Worm (Caenorhabditis elegans): ENCODE data around the gene elks-1.
"Not testable (repeated sequence)": the region's sequence is repeated elsewhere in the genome, so short reads cannot be mapped to it uniquely, and the experiment has no call there.

The elks-1 gene

DNA sequence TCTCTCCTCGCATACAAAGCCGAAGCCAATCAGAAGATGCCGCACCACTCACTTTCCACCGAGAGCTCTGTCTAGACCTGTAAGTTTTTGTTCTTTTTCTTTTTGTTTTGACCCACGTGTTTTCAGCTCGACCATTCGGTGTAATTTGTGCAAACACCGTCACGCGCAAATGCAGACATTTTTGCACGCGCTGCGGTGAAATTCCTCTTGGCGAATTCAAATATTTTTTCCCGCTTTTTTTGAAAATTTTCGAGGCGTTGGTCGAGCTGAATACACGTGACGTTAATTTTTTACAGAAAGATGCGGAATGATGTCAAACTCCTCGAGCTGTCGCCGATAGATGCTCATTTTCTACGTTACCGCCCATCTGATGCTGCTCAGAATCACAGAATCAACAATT, 44.2 kb upstream of the elks-1 start, which contains the start of gene C04C3.4:
Gene C04C3.4 (plus strand): TSS at position 301 of the 400 bp plus-strand sequence.
- TF ChIP-seq pha-4 (GFP tag; IDR thresholded peaks at IDR 0.05); pha-4 (tag; optimal IDR thresholded peaks at IDR 0.05); ceh-32 (tag; optimal IDR thresholded peaks at IDR 0.05; ENCODE audit: poor library complexity); daf-8 (GFP tag; IDR thresholded peaks at IDR 0.05): not testable (repeated sequence)

DNA sequence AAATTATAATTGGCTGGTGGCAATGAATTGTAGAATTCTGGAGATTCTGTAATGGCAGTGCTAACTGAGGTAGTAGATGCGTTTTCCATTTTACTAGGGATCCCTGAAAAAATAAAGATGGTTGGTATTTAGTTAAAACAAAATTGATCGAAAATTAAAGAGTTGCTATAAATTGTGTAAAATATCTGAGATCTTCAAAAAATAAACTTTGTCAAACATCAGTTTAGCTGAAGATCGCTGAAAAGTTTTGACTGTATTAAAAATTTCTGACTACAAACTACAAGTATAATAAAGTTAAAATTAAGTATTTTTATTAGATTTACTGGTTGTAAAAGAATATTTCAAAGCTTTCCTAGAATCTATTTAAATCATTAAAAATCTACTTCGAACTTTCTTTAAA, 40.2 kb upstream of the elks-1 start, which contains the start of gene B0546.5:
Gene B0546.5 (minus strand): TSS at position 101 of the 400 bp plus-strand sequence.
- TF ChIP-seq zfp-2 (tag; optimal IDR thresholded peaks at IDR 0.05); ctbp-1 (GFP tag; IDR thresholded peaks at IDR 0.05); php-3 (GFP tag; IDR thresholded peaks at IDR 0.05): not testable (repeated sequence)

DNA sequence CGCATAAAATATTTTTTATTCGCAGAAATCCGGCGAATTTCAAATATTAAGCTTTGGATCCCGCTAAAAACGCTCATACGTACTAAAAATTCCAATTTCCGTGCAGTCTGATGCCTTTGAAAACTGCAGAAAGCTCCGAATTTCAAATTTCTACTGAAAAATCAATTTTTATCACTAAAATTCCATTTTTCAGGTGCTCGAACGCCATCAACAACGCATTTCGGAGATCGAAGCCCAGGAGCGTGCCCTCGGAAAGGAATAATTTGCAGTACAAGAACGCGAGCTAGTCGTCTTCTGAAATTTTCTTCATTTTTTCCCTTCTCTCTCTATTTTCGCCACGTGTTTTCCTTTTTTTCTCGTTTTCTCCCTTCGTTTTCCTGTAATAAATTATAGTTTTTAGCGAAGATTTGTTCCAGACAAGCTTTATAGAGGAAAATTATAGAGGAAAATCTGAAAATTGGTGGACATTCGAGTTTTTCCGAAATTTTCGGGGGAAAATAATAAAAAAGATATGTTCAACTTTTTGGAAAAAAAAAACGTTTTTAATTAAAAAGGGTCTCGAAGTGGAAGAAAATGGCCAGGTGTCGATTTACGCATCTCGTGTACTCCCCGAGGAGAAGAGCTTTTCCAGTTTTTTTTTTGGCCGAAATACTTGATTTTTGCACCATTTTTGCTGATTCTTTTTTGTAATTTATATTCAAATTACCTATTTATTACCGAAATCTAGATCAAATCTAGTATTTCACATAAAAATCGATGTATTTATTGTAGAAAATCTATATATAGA, 36.9 kb upstream of the elks-1 start:
- TF ChIP-seq lin-38 (GFP tag; IDR thresholded peaks at IDR 0.05), result peak; percentile 32; the same call in 1 of the 2 replicates
- TF ChIP-seq nhr-237 (tag; optimal IDR thresholded peaks at IDR 0.05), result no peak
- TF ChIP-seq R02D3.7 (tag; optimal IDR thresholded peaks at IDR 0.05), result peak; percentile 22
- no peak for TF ChIP-seq daf-16 (GFP tag; optimal IDR thresholded peaks at IDR 0.05)
- peak; percentile 26 for TF ChIP-seq daf-16 (tag; optimal IDR thresholded peaks at IDR 0.05)
- peak; percentile 93 for TF ChIP-seq aha-1 (tag)
- TF ChIP-seq zip-11 (GFP tag; IDR thresholded peaks at IDR 0.05), result no peak
- TF ChIP-seq zfp-3 (GFP tag; conservative IDR thresholded peaks at IDR 0.05), result 0 out of 2 replicates have a peak, but pooled peaks have one; percentile 50
- TF ChIP-seq ceh-20 (GFP tag; IDR thresholded peaks at IDR 0.05), result no peak
- no peak for TF ChIP-seq aly-2 (tag; optimal IDR thresholded peaks at IDR 0.05)
- TF ChIP-seq set-16 (GFP tag; IDR thresholded peaks at IDR 0.05), result no peak
- peak in 1 of 2 experiments; percentile 92 for TF ChIP-seq unc-62 (GFP tag; optimal IDR thresholded peaks at IDR 0.05 in 1 of 2)
- no peak for TF ChIP-seq unc-62 (tag; optimal IDR thresholded peaks at IDR 0.05)

DNA sequence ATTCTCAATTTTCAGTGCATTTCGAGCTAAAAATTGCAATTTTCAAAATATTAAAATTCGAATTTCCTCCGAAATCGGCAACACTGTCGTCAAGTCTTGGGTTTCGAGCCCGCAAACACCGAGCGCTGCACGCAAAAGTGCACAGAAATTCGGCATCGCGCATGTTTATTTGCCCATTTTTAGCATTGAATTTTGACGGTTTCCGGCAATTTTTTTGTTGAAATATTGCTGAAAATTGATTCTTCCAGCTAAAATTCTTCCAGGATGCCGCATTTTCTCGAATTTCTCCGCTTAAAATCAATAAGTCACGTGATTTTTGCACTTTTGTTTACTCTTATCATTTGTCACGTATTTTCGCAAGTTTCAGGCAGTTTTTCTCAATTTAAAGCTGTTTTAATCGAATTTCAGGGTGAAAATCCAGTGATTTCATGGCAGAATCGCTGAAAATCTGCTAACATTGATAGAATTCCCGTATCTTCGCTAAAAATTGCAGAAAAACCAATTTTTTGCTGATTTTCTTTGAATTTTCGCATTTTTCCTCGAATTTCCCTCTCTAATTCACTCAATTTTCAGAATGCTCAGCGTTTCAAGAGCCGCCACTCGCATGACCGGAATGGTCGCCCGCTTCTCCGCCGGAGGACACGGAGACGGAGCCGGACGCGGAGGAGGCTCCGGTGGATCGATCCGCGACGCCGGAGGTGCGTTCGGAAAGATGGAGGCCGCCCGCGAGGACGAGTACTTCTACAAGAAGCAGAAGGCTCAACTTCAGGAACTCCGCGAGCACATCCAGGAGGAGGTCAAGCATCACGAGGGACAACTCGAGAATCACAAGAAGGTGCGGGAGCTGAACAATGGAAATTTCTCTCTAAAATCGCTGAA, 35.7 kb upstream of the elks-1 start, which contains the start of gene mai-2:
Gene mai-2 (plus strand): TSS at position 574 of the 879 bp plus-strand sequence.
- TF ChIP-seq jun-1 (tag; optimal IDR thresholded peaks at IDR 0.05) (no peak), ceh-82 (tag; optimal IDR thresholded peaks at IDR 0.05) (no peak), ctbp-1 (GFP tag; IDR thresholded peaks at IDR 0.05) (no peak), nhr-48 (tag; optimal IDR thresholded peaks at IDR 0.05) (no peak), mes-2 (tag; optimal IDR thresholded peaks at IDR 0.05; ENCODE audit: poor library complexity, severe bottlenecking) (peak; percentile 73), daf-16 (GFP tag; optimal IDR thresholded peaks at IDR 0.05) (no peak), daf-16 (tag; optimal IDR thresholded peaks at IDR 0.05) (peak; percentile 77), D1046.2 (GFP tag; IDR thresholded peaks at IDR 0.05) (no peak), lin-15B (tag; optimal IDR thresholded peaks at IDR 0.05) (no peak), F49E8.2 (tag; optimal IDR thresholded peaks at IDR 0.05; ENCODE audit: borderline replicate concordance) (no peak), nhr-25 (tag; optimal IDR thresholded peaks at IDR 0.05; ENCODE audit: borderline replicate concordance, insufficient read depth) (peak; percentile 28), gei-8 (GFP tag; optimal IDR thresholded peaks at IDR 0.05) (no peak), T26A8.4 (GFP tag; IDR thresholded peaks at IDR 0.05) (no peak), lin-1 (GFP tag; IDR thresholded peaks at IDR 0.05) (no peak), nhr-77 (tag; optimal IDR thresholded peaks at IDR 0.05) (peak; percentile 18), hif-1 (tag; optimal IDR thresholded peaks at IDR 0.05) (peak; percentile 76 to 97), spr-3 (GFP tag; optimal IDR thresholded peaks at IDR 0.05) (no peak), pha-4 (GFP tag; IDR thresholded peaks at IDR 0.05) (peak; percentile 62; the same call in 1 of the 2 replicates), pha-4 (tag; optimal IDR thresholded peaks at IDR 0.05) (no peak), lin-38 (GFP tag; IDR thresholded peaks at IDR 0.05) (no peak), nhr-28 (tag; optimal IDR thresholded peaks at IDR 0.05) (peak; percentile 29), zag-1 (tag; optimal IDR thresholded peaks at IDR 0.05) (no peak), dmd-6 (GFP tag; IDR thresholded peaks at IDR 0.05) (no peak), dve-1 (tag; optimal IDR thresholded peaks at IDR 0.05; ENCODE audit: insufficient read depth) (peak; percentile 58), dmd-9 (GFP tag; IDR thresholded peaks at IDR 0.05) (no peak), F26F4.8 (GFP tag; conservative IDR thresholded peaks at IDR 0.05) (no peak), duxl-1 (tag; optimal IDR thresholded peaks at IDR 0.05; ENCODE audit: poor library complexity) (peak; percentile 10)

Data from whole organism, L4 larva.